Worm (Caenorhabditis elegans) whole organism, L1 larva: ENCODE results near the gene isy-1.

Experiments used
- aha-1 ChIP-seq: fragments of 150-350 bp; optimal IDR thresholded peaks from 2 replicates; lab custom pipeline; 2014; ENCODE audit warnings: missing biosample characterization, missing genetic modification characterization
- ama-1 ChIP-seq: fragments of 150-350 bp; optimal IDR thresholded peaks from 2 replicates; lab custom pipeline; 2014
- lsy-2 ChIP-seq, 2 experiments: fragments of 150-350 bp; optimal IDR thresholded peaks; 2 replicates each; lab custom pipeline; 2014; ENCODE audit warnings: missing biosample characterization in 2 of 2, missing genetic modification characterization in 2 of 2
- xbp-1 ChIP-seq: sonication (generic microtip); optimal IDR thresholded peaks from 2 replicates; lab custom pipeline; 2016; ENCODE audit warnings: missing genetic modification characterization, missing compliant biosample characterization

ce11 chrV:11033241-11033640 is 32.7 kb upstream of the isy-1 start:
- TF ChIP-seq aha-1 (tag; lab: Kevin White, UChicago), result no peak
- no peak for TF ChIP-seq xbp-1 (tag; lab: Kevin White, UChicago)
- TF ChIP-seq lsy-2 (tag; optimal IDR thresholded peaks at IDR 0.05; lab: Kevin White, UChicago), result no peak
- TF ChIP-seq ama-1 (lab: Kevin White, UChicago), result no peak
